Worm (Caenorhabditis elegans) whole organism, L4 larva: Measurements from ENCODE around the gene K09B11.5.
A peak's percentile ranks its signal among the peaks of the same experiment; 100 is the strongest.

Experiments
- F26F4.8 ChIP-seq: fragments of 200-800 bp; sonication (Bioruptor generic); conservative IDR thresholded peaks from 2 replicates; pipeline ENCODE4 v1.3.6; 2022; ENCODE audit warnings: missing genetic modification characterization, missing compliant biosample characterization
- Y48G9A.11 ChIP-seq: fragments of 200-800 bp; sonication (Bioruptor generic); IDR thresholded peaks from 2 replicates; pipeline ENCODE4 v1.3.6; 2022; ENCODE audit warnings: missing genetic modification reagents, missing genetic modification characterization, missing compliant biosample characterization
- Y5F2A.4 ChIP-seq: fragments of 200-800 bp; sonication (Bioruptor generic); optimal IDR thresholded peaks from 2 replicates; lab custom pipeline; 2018; ENCODE audit warnings: mild to moderate bottlenecking, missing genetic modification characterization, missing compliant biosample characterization
- Y75B8A.6 ChIP-seq: fragments of 200-800 bp; sonication (Bioruptor generic); IDR thresholded peaks from 2 replicates; pipeline ENCODE4 v1.3.6; 2022; ENCODE audit warnings: missing genetic modification reagents, missing genetic modification characterization, missing compliant biosample characterization
- ZK546.5 ChIP-seq, 2 experiments: sonication (generic microtip); optimal IDR thresholded peaks; 2 replicates each; lab custom pipeline; 2017; ENCODE audit warnings: missing biosample characterization in 2 of 2, missing genetic modification characterization in 2 of 2
- aha-1 ChIP-seq: fragments of 150-350 bp; peaks from one replicate; lab custom pipeline; 2014; ENCODE audit warnings: missing biosample characterization, missing genetic modification characterization
- aly-2 ChIP-seq: sonication (generic microtip); optimal IDR thresholded peaks from 2 replicates; lab custom pipeline; 2018; ENCODE audit warnings: missing biosample characterization, missing genetic modification characterization
- arid-1 ChIP-seq: fragments of 200-800 bp; sonication (Bioruptor generic); conservative IDR thresholded peaks from 2 replicates; pipeline ENCODE4 v1.3.6; 2022; ENCODE audit warnings: missing genetic modification reagents, missing genetic modification characterization, missing compliant biosample characterization
- ceh-20 ChIP-seq: fragments of 200-800 bp; sonication (Bioruptor generic); IDR thresholded peaks from 2 replicates; pipeline ENCODE4 v1.3.6; 2022; ENCODE audit warnings: missing genetic modification reagents, missing genetic modification characterization, missing compliant biosample characterization
- daf-16 ChIP-seq, 3 experiments: sonication (generic microtip); optimal IDR thresholded peaks; 2 replicates each; lab custom pipeline; 2016 to 2017; ENCODE audit warnings: missing genetic modification characterization in 3 of 3, missing genetic modification reagents in 3 of 3, mild to moderate bottlenecking in 2 of 3, missing compliant biosample characterization in 2 of 3, missing biosample characterization in 1 of 3, moderate library complexity in 1 of 3
- daf-19 ChIP-seq: fragments of 200-800 bp; sonication (Bioruptor generic); conservative IDR thresholded peaks from 2 replicates; pipeline ENCODE4 v1.3.6; 2022; ENCODE audit warnings: missing genetic modification characterization, missing compliant biosample characterization
- dmd-8 ChIP-seq: fragments of 200-800 bp; sonication (Bioruptor generic); IDR thresholded peaks from 2 replicates; pipeline ENCODE4 v1.3.6; 2022; ENCODE audit warnings: missing genetic modification characterization, missing compliant biosample characterization
- duxl-1 ChIP-seq: sonication (generic microtip); optimal IDR thresholded peaks from 2 replicates; lab custom pipeline; 2016; ENCODE audit warnings: mild to moderate bottlenecking, missing genetic modification characterization, moderate library complexity, missing compliant biosample characterization; ENCODE audit not compliant: poor library complexity
- dve-1 ChIP-seq: sonication (generic microtip); optimal IDR thresholded peaks from 2 replicates; lab custom pipeline; 2017; ENCODE audit warnings: antibody characterized with exemption, mild to moderate bottlenecking, missing genetic modification characterization, missing compliant biosample characterization; ENCODE audit not compliant: insufficient read depth
- gei-8 ChIP-seq: fragments of 200-800 bp; sonication (Bioruptor generic); optimal IDR thresholded peaks from 2 replicates; lab custom pipeline; 2018; ENCODE audit warnings: mild to moderate bottlenecking, missing genetic modification characterization, missing compliant biosample characterization
- hlh-11 ChIP-seq: fragments of 200-800 bp; sonication (Bioruptor generic); optimal IDR thresholded peaks from 2 replicates; lab custom pipeline; 2018; ENCODE audit warnings: mild to moderate bottlenecking, missing genetic modification characterization, missing compliant biosample characterization
- hlh-30 ChIP-seq: sonication (generic microtip); optimal IDR thresholded peaks from 2 replicates; lab custom pipeline; 2017; ENCODE audit warnings: antibody characterized with exemption, mild to moderate bottlenecking, missing genetic modification characterization, missing compliant biosample characterization; ENCODE audit not compliant: insufficient read depth
- hmg-1.1 ChIP-seq: fragments of 200-800 bp; sonication (Bioruptor generic); IDR thresholded peaks from 2 replicates; pipeline ENCODE4 v1.3.6; 2022; ENCODE audit warnings: missing genetic modification reagents, missing genetic modification characterization, missing compliant biosample characterization
- lim-7 ChIP-seq: fragments of 200-800 bp; sonication (Bioruptor generic); IDR thresholded peaks from 2 replicates; pipeline ENCODE4 v1.3.6; 2022; ENCODE audit warnings: missing genetic modification characterization, missing compliant biosample characterization
- lin-13 ChIP-seq: fragments of 150-350 bp; optimal IDR thresholded peaks from 2 replicates; lab custom pipeline; 2014; ENCODE audit warnings: missing biosample characterization, missing genetic modification reagents, missing genetic modification characterization
- lin-15B ChIP-seq: fragments of 150-350 bp; sonication (generic microtip); optimal IDR thresholded peaks from 3 replicates; lab custom pipeline; 2014; ENCODE audit warnings: missing biosample characterization, missing genetic modification characterization
- lin-38 ChIP-seq: fragments of 200-800 bp; sonication (Bioruptor generic); IDR thresholded peaks from 2 replicates; pipeline ENCODE4 v1.3.6; 2022; ENCODE audit warnings: missing genetic modification reagents, missing genetic modification characterization, missing compliant biosample characterization
- mep-1 ChIP-seq: fragments of 150-350 bp; sonication (generic microtip); optimal IDR thresholded peaks from 3 replicates; lab custom pipeline; 2014; ENCODE audit warnings: missing biosample characterization, missing genetic modification characterization
- nhr-10 ChIP-seq: fragments of 150-350 bp; optimal IDR thresholded peaks from 2 replicates; lab custom pipeline; 2014; ENCODE audit warnings: missing biosample characterization, missing genetic modification characterization
- nhr-102 ChIP-seq: sonication (generic microtip); optimal IDR thresholded peaks from 2 replicates; lab custom pipeline; 2016; ENCODE audit warnings: mild to moderate bottlenecking, missing genetic modification characterization, moderate library complexity, missing compliant biosample characterization
- nhr-11 ChIP-seq: fragments of 150-350 bp; optimal IDR thresholded peaks from 2 replicates; lab custom pipeline; 2014; ENCODE audit warnings: missing biosample characterization, missing genetic modification characterization
- nhr-28 ChIP-seq: fragments of 150-350 bp; optimal IDR thresholded peaks from 2 replicates; lab custom pipeline; 2014; ENCODE audit warnings: missing biosample characterization, missing genetic modification characterization
- nhr-41 ChIP-seq: fragments of 200-800 bp; sonication (Bioruptor generic); IDR thresholded peaks from 2 replicates; pipeline ENCODE4 v1.3.6; 2022; ENCODE audit warnings: missing genetic modification reagents, missing genetic modification characterization, missing compliant biosample characterization
- nhr-42 ChIP-seq: fragments of 200-800 bp; sonication (Bioruptor generic); IDR thresholded peaks from 2 replicates; pipeline ENCODE4 v1.3.6; 2022; ENCODE audit warnings: missing genetic modification characterization, missing compliant biosample characterization
- nhr-48 ChIP-seq: sonication (generic microtip); optimal IDR thresholded peaks from 2 replicates; lab custom pipeline; 2016; ENCODE audit warnings: mild to moderate bottlenecking, missing genetic modification characterization, missing compliant biosample characterization
- nhr-77 ChIP-seq: fragments of 150-350 bp; optimal IDR thresholded peaks from 2 replicates; lab custom pipeline; 2014; ENCODE audit warnings: missing biosample characterization, missing genetic modification characterization
- pha-4 ChIP-seq, 2 experiments: fragments of 150-350 bp in 1 of 2; fragments of 200-800 bp in 1 of 2; sonication (Bioruptor generic) in 1 of 2; IDR thresholded peaks in 1 of 2; optimal IDR thresholded peaks in 1 of 2; 2 replicates each; pipeline versions ENCODE4 v1.3.6 to Lab custom; 2014 to 2022; ENCODE audit warnings: missing genetic modification characterization in 2 of 2, missing genetic modification reagents in 2 of 2, missing biosample characterization in 1 of 2, missing compliant biosample characterization in 1 of 2
- pqm-1 ChIP-seq: sonication (generic microtip); optimal IDR thresholded peaks from 2 replicates; lab custom pipeline; 2017; ENCODE audit warnings: missing biosample characterization, missing genetic modification characterization
- rbr-2 ChIP-seq: sonication (generic microtip); optimal IDR thresholded peaks from 2 replicates; lab custom pipeline; 2016; ENCODE audit warnings: missing genotype, missing genetic modification characterization, missing compliant biosample characterization
- skn-1 ChIP-seq: fragments of 150-350 bp; optimal IDR thresholded peaks from 2 replicates; lab custom pipeline; 2014; ENCODE audit warnings: missing biosample characterization, missing genetic modification characterization
- snpc-1.2 ChIP-seq: fragments of 200-800 bp; sonication (Bioruptor generic); IDR thresholded peaks from 2 replicates; pipeline ENCODE4 v1.3.6; 2022; ENCODE audit warnings: missing genetic modification reagents, missing genetic modification characterization, missing compliant biosample characterization
- spr-1 ChIP-seq: sonication (generic microtip); optimal IDR thresholded peaks from 2 replicates; lab custom pipeline; 2016; ENCODE audit warnings: mild to moderate bottlenecking, missing genetic modification characterization, missing compliant biosample characterization
- tag-97 ChIP-seq: fragments of 200-800 bp; sonication (Bioruptor generic); IDR thresholded peaks from 2 replicates; pipeline ENCODE4 v1.3.6; 2022; ENCODE audit warnings: missing genetic modification characterization, missing compliant biosample characterization
- tra-1 ChIP-seq: fragments of 200-800 bp; sonication (Bioruptor generic); IDR thresholded peaks from 2 replicates; pipeline ENCODE4 v1.3.6; 2022; ENCODE audit warnings: missing genetic modification reagents, missing genetic modification characterization, missing compliant biosample characterization
- unc-39 ChIP-seq: sonication (generic microtip); optimal IDR thresholded peaks from 2 replicates; lab custom pipeline; 2017; ENCODE audit warnings: missing biosample characterization, missing genetic modification characterization
- unc-62 ChIP-seq, 3 experiments: fragments of 150-350 bp in 1 of 3; sonication (generic microtip); optimal IDR thresholded peaks in 2 of 3; peaks in 1 of 3; 1 replicate in 1 of 3; 2 replicates in 2 of 3; lab custom pipeline; 2014 to 2017; ENCODE audit warnings: missing biosample characterization in 3 of 3, missing genetic modification characterization in 3 of 3, missing genetic modification reagents in 3 of 3, missing genotype in 1 of 3
- zag-1 ChIP-seq: fragments of 150-350 bp; optimal IDR thresholded peaks from 2 replicates; lab custom pipeline; 2014; ENCODE audit warnings: missing biosample characterization, missing genetic modification characterization
- zfp-2 ChIP-seq: sonication (generic microtip); optimal IDR thresholded peaks from 2 replicates; lab custom pipeline; 2016; ENCODE audit warnings: mild to moderate bottlenecking, missing genetic modification characterization, missing compliant biosample characterization
- zfp-3 ChIP-seq: fragments of 200-800 bp; sonication (Bioruptor generic); conservative IDR thresholded peaks from 2 replicates; pipeline ENCODE4 v1.3.6; 2022; ENCODE audit warnings: missing genetic modification reagents, missing genetic modification characterization, missing compliant biosample characterization
- ztf-7 ChIP-seq: fragments of 150-350 bp; optimal IDR thresholded peaks from 2 replicates; lab custom pipeline; 2014; ENCODE audit warnings: missing biosample characterization, missing genetic modification characterization

K09B11.5 gene

DNA sequence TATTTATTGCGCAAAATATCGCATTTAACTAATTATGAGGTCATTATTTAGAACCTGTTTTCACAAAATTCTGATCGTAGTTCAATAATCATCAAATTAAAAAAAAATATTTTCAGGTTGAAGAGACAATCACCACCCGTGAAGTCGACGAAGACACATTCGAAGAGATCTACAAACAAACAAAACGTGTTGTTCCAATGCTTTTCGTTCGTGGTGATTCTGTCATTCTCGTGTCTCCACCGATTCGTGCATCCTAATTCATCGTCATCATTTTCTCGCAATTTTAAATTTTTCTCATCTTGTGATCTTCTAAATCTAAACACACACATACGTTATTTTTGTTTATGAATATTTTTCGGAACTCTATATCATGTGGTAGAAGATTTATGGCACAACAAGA lies 45.0 kb downstream of the K09B11.5 start (continued):
- no peak for TF ChIP-seq rbr-2
- TF ChIP-seq Y48G9A.11 (GFP tag; lab: Robert Waterston, UW), result no peak
- peak; percentile 81 for TF ChIP-seq daf-19 (GFP tag; lab: Robert Waterston, UW)
- no peak for TF ChIP-seq unc-39 (tag; lab: Kevin White, UChicago)
- TF ChIP-seq nhr-11, result no peak
- TF ChIP-seq zfp-2 (tag; lab: Kevin White, UChicago), result no peak

DNA sequence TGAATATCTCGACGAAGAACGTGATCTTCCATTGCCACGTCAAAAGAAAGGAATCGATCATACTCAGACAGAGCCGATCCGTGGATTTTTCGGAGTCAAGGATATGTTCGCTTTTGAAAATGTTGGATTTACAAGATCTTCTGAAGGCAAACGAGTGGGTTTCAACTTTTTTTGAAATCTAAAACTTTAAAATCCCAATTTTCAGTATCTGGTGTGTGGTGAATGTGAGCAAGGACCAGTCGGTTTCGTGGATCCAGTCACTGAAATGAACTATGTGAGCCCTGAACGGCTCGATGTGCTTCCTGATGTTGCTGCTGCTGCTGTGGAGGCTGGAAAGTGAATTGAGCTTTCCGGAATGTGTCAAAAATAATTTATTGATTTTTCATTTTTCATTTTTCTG lies 46.9 kb downstream of the K09B11.5 start, which contains the start of gene lsm-3:
lsm-3 (plus strand) TSS at position 301 of the 400 bp plus-strand sequence.
- TF ChIP-seq hlh-11 (tag; lab: Kevin White, UChicago) (no peak), unc-62 (GFP tag; optimal IDR thresholded peaks at IDR 0.05 in 1 of 2; lab: Kevin White, UChicago) (peak in 1 of 2 experiments; percentile 88), unc-62 (tag; optimal IDR thresholded peaks at IDR 0.05; lab: Kevin White, UChicago) (no peak)

DNA sequence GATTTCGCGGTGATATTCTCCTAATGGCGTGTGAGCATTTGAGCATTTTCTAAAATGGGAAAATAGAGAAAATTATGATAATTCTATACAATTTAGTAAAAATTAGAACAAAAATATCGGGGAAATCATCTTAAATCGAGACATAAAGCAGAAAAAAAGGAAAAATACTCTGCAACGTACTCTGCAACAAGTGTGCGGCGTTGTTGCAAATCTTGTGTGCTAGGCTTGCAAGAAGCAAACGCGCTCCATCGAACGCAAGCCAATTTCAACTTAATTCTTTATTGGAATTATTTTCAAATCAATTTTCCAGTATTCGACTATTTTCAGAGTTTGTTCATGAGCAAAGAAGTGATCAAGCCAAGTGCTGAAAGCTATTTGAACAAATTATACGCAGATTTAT lies 47.8 kb downstream of the K09B11.5 start, which contains the start of the genes Y62E10A.20, Y62E10A.23 and mdt-9:
Y62E10A.20 (minus strand) TSS at position 49 of the 400 bp plus-strand sequence.
Y62E10A.23 (plus strand) TSS at position 282 of the 400 bp plus-strand sequence.
mdt-9 (plus strand) TSS at position 338 of the 400 bp plus-strand sequence.
- TF ChIP-seq zfp-2 (tag; lab: Kevin White, UChicago) (no peak), dmd-8 (GFP tag; lab: Robert Waterston, UW) (no peak), tra-1 (GFP tag; lab: Robert Waterston, UW) (no peak), lin-13 (GFP tag; lab: Kevin White, UChicago) (peak; percentile 88), daf-16 (GFP tag; optimal IDR thresholded peaks at IDR 0.05; lab: Kevin White, UChicago) (no peak), daf-16 (tag; optimal IDR thresholded peaks at IDR 0.05; lab: Kevin White, UChicago) (peak; percentile 31), F26F4.8 (GFP tag; lab: Robert Waterston, UW) (no peak), mep-1 (peak; percentile 86), tag-97 (GFP tag; lab: Robert Waterston, UW) (no peak), ztf-7 (tag; lab: Kevin White, UChicago) (peak; percentile 65), Y75B8A.6 (GFP tag; lab: Robert Waterston, UW) (no peak), pqm-1 (tag; lab: Kevin White, UChicago) (no peak), aly-2 (tag; lab: Kevin White, UChicago) (no peak), nhr-77 (tag; lab: Kevin White, UChicago) (peak; percentile 38), aha-1 (tag; lab: Kevin White, UChicago) (peak; percentile 96), hlh-11 (tag; lab: Kevin White, UChicago) (no peak), zfp-3 (no peak), nhr-10 (tag; lab: Kevin White, UChicago) (no peak), arid-1 (GFP tag; lab: Robert Waterston, UW) (0 out of 2 replicates have a peak, but pooled peaks have one; percentile 48), lin-38 (GFP tag; lab: Robert Waterston, UW) (peak; percentile 96), ZK546.5 (tag; optimal IDR thresholded peaks at IDR 0.05; lab: Kevin White, UChicago) (no peak), hlh-30 (tag; lab: Kevin White, UChicago) (peak; percentile 45), lim-7 (GFP tag; lab: Robert Waterston, UW) (no peak), unc-62 (GFP tag; optimal IDR thresholded peaks at IDR 0.05 in 1 of 2; lab: Kevin White, UChicago) (no peak), unc-62 (tag; optimal IDR thresholded peaks at IDR 0.05; lab: Kevin White, UChicago) (no peak), nhr-102 (tag; lab: Kevin White, UChicago) (peak; percentile 19), dve-1 (tag; lab: Kevin White, UChicago) (peak; percentile 70), nhr-28 (peak; percentile 30), gei-8 (GFP tag; lab: Kevin White, UChicago) (no peak), hmg-1.1 (peak; percentile 59), snpc-1.2 (GFP tag; lab: Robert Waterston, UW) (0 out of 2 replicates have a peak, but pooled peaks have one; percentile 67), spr-1 (tag; lab: Kevin White, UChicago) (peak; percentile 0), nhr-42 (no peak), Y5F2A.4 (GFP tag; lab: Kevin White, UChicago) (no peak), skn-1 (tag; lab: Kevin White, UChicago) (no peak), zag-1 (no peak), nhr-41 (GFP tag; lab: Robert Waterston, UW) (no peak), ceh-20 (no peak), duxl-1 (tag; lab: Kevin White, UChicago) (no peak), rbr-2 (peak; percentile 61), lin-15B (tag; lab: Kevin White, UChicago) (peak; percentile 7), pha-4 (GFP tag; IDR thresholded peaks at IDR 0.05; lab: Robert Waterston, UW) (no peak), pha-4 (tag; optimal IDR thresholded peaks at IDR 0.05; lab: Kevin White, UChicago) (peak; percentile 29), nhr-48 (no peak)
